Worm (Caenorhabditis elegans): Measurements from ENCODE around the gene R13H4.5.

DNA sequence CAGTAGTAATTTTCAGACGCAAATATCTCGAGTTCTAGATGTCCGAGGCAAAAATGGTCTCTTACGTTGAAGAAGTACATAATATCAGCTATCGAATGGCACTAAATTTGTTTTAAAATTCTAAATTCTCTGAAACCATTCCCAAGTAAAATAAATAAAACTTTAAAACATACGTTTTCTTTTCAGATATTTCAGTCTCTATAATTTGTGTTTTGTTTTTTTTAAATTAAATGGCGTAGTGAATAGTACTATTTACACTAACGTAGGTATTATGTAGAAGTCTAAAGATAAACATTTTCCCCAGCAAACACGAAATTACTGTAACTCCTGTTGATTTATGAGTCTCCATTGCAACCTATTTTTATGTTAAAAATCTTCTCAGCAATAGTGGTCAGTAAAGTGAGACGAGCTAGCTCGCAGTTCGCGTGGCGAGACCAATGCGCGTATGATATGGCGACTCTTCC is 43.2 kb upstream of the R13H4.5 start:
- no peak for TF ChIP-seq klf-2 (GFP tag; conservative IDR thresholded peaks at IDR 0.05)
- TF ChIP-seq ref-1 (GFP tag; conservative IDR thresholded peaks at IDR 0.05): no peak
